Fruit fly (Drosophila melanogaster): Measurements from ENCODE around the gene Spn77Bb.

Spn77Bb gene

dm6 chr3L:20320652-20321051 is at the start of gene Spn77Bb:
Gene Spn77Bb, plus strand, starts transcription at chr3L:20320952.
- TF ChIP-seq EcR (GFP tag; optimal IDR thresholded peaks at IDR 0.05) (no peak), pan (optimal IDR thresholded peaks at IDR 0.05) (no peak), CG8478 (optimal IDR thresholded peaks at IDR 0.05) (no peak), Dll (optimal IDR thresholded peaks at IDR 0.05) (no peak), usp (GFP tag; optimal IDR thresholded peaks at IDR 0.05) (no peak), psq (optimal IDR thresholded peaks at IDR 0.05) (no peak)

dm6 chr3L:20275235-20275634 is 45.5 kb upstream of the Spn77Bb start, which contains the start of gene CG17122:
Gene CG17122, minus strand, starts transcription at chr3L:20275335.
- no peak for TF ChIP-seq EcR (GFP tag; optimal IDR thresholded peaks at IDR 0.05)
- TF ChIP-seq CG8478 (optimal IDR thresholded peaks at IDR 0.05), result no peak
- no peak for TF ChIP-seq psq (optimal IDR thresholded peaks at IDR 0.05)
- TF ChIP-seq usp (GFP tag; optimal IDR thresholded peaks at IDR 0.05), result no peak
- TF ChIP-seq pan (optimal IDR thresholded peaks at IDR 0.05), result no peak
- no peak for TF ChIP-seq Dll (optimal IDR thresholded peaks at IDR 0.05)

dm6 chr3L:20275886-20276285 is 44.9 kb upstream of the Spn77Bb start:
- TF ChIP-seq psq (optimal IDR thresholded peaks at IDR 0.05), result no peak
- no peak for TF ChIP-seq usp (GFP tag; optimal IDR thresholded peaks at IDR 0.05)
- TF ChIP-seq Dll (optimal IDR thresholded peaks at IDR 0.05), result no peak
- no peak for TF ChIP-seq EcR (GFP tag; optimal IDR thresholded peaks at IDR 0.05)
- no peak for TF ChIP-seq pan (optimal IDR thresholded peaks at IDR 0.05)
- no peak for TF ChIP-seq CG8478 (optimal IDR thresholded peaks at IDR 0.05)

dm6 chr3L:20276615-20277014 is 44.1 kb upstream of the Spn77Bb start:
- TF ChIP-seq usp (GFP tag; optimal IDR thresholded peaks at IDR 0.05) (no peak), Dll (optimal IDR thresholded peaks at IDR 0.05) (no peak), pan (optimal IDR thresholded peaks at IDR 0.05) (no peak), psq (optimal IDR thresholded peaks at IDR 0.05) (no peak), EcR (GFP tag; optimal IDR thresholded peaks at IDR 0.05) (no peak), CG8478 (optimal IDR thresholded peaks at IDR 0.05) (no peak)

dm6 chr3L:20281254-20281653 is 39.5 kb upstream of the Spn77Bb start:
- no peak for TF ChIP-seq usp (GFP tag; optimal IDR thresholded peaks at IDR 0.05)
- TF ChIP-seq Dll (optimal IDR thresholded peaks at IDR 0.05), result no peak
- TF ChIP-seq EcR (GFP tag; optimal IDR thresholded peaks at IDR 0.05), result no peak
- no peak for TF ChIP-seq psq (optimal IDR thresholded peaks at IDR 0.05)
- TF ChIP-seq pan (optimal IDR thresholded peaks at IDR 0.05), result no peak
- no peak for TF ChIP-seq CG8478 (optimal IDR thresholded peaks at IDR 0.05)

dm6 chr3L:20287046-20287445 is 33.7 kb upstream of the Spn77Bb start:
- TF ChIP-seq CG8478 (optimal IDR thresholded peaks at IDR 0.05) (no peak), Dll (optimal IDR thresholded peaks at IDR 0.05) (no peak)

dm6 chr3L:20295095-20295494 is 25.7 kb upstream of the Spn77Bb start, which contains the start of gene gogo:
Gene gogo, minus strand, starts transcription at chr3L:20295133.
- no peak for TF ChIP-seq pan (optimal IDR thresholded peaks at IDR 0.05)
- TF ChIP-seq usp (GFP tag; optimal IDR thresholded peaks at IDR 0.05), result no peak
- no peak for TF ChIP-seq Dll (optimal IDR thresholded peaks at IDR 0.05)
- TF ChIP-seq EcR (GFP tag; optimal IDR thresholded peaks at IDR 0.05), result no peak
- no peak for TF ChIP-seq psq (optimal IDR thresholded peaks at IDR 0.05)
- TF ChIP-seq CG8478 (optimal IDR thresholded peaks at IDR 0.05), result no peak

- TF ChIP-seq CG8478 (optimal IDR thresholded peaks at IDR 0.05) (no peak), psq (optimal IDR thresholded peaks at IDR 0.05) (no peak), pan (optimal IDR thresholded peaks at IDR 0.05) (no peak), Dll (optimal IDR thresholded peaks at IDR 0.05) (no peak)
Observed at dm6 chr3L:20296797-20297196, 24.0 kb upstream of the Spn77Bb start, which contains the start of gene FRG1. Gene FRG1, minus strand, starts transcription at chr3L:20296971.

dm6 chr3L:20299110-20299509 is 21.6 kb upstream of the Spn77Bb start, which contains the start of gene SCCRO4:
Gene SCCRO4, plus strand, starts transcription at chr3L:20299410.
- TF ChIP-seq Dll (optimal IDR thresholded peaks at IDR 0.05) (no peak), EcR (GFP tag; optimal IDR thresholded peaks at IDR 0.05) (no peak), usp (GFP tag; optimal IDR thresholded peaks at IDR 0.05) (no peak), pan (optimal IDR thresholded peaks at IDR 0.05) (no peak)

- no peak for TF ChIP-seq Dll (optimal IDR thresholded peaks at IDR 0.05)
- no peak for TF ChIP-seq psq (optimal IDR thresholded peaks at IDR 0.05)
- no peak for TF ChIP-seq usp (GFP tag; optimal IDR thresholded peaks at IDR 0.05)
- no peak for TF ChIP-seq CG8478 (optimal IDR thresholded peaks at IDR 0.05)
- TF ChIP-seq EcR (GFP tag; optimal IDR thresholded peaks at IDR 0.05), result no peak
- no peak for TF ChIP-seq pan (optimal IDR thresholded peaks at IDR 0.05)
Observed at dm6 chr3L:20302081-20302630, 18.6 kb upstream of the Spn77Bb start, which contains the start of gene Pex23. Gene Pex23, minus strand, starts transcription at chr3L:20302141.

- no peak for TF ChIP-seq Dll (optimal IDR thresholded peaks at IDR 0.05)
- no peak for TF ChIP-seq CG8478 (optimal IDR thresholded peaks at IDR 0.05)
- no peak for TF ChIP-seq pan (optimal IDR thresholded peaks at IDR 0.05)
- TF ChIP-seq psq (optimal IDR thresholded peaks at IDR 0.05), result no peak
- no peak for TF ChIP-seq EcR (GFP tag; optimal IDR thresholded peaks at IDR 0.05)
- no peak for TF ChIP-seq usp (GFP tag; optimal IDR thresholded peaks at IDR 0.05)
Observed at dm6 chr3L:20306142-20306541, 14.6 kb upstream of the Spn77Bb start, which contains the start of gene CG32225. Gene CG32225, minus strand, starts transcription at chr3L:20306283.

- TF ChIP-seq usp (GFP tag; optimal IDR thresholded peaks at IDR 0.05) (no peak), CG8478 (optimal IDR thresholded peaks at IDR 0.05) (no peak), EcR (GFP tag; optimal IDR thresholded peaks at IDR 0.05) (no peak), pan (optimal IDR thresholded peaks at IDR 0.05) (no peak), psq (optimal IDR thresholded peaks at IDR 0.05) (no peak), Dll (optimal IDR thresholded peaks at IDR 0.05) (no peak)
Observed at dm6 chr3L:20309354-20309753, 11.4 kb upstream of the Spn77Bb start, which contains the start of gene polo. Gene polo, plus strand, starts transcription at chr3L:20309654.

All from whole organism.